Worm (Caenorhabditis elegans): ENCODE data around the gene grl-8.

ce11 chrV:6699021-6699420 lies 33.9 kb downstream of the grl-8 start:
- TF ChIP-seq pha-4 (tag; optimal IDR thresholded peaks at IDR 0.05) (no peak), unc-39 (tag; optimal IDR thresholded peaks at IDR 0.05) (no peak), nhr-12 (tag; optimal IDR thresholded peaks at IDR 0.05) (no peak), sem-2 (GFP tag; optimal IDR thresholded peaks at IDR 0.05) (no peak), nhr-2 (tag; optimal IDR thresholded peaks at IDR 0.05) (no peak), lin-32 (GFP tag; optimal IDR thresholded peaks at IDR 0.05) (no peak), ztf-11 (tag; optimal IDR thresholded peaks at IDR 0.05) (no peak), unc-62 (GFP tag; optimal IDR thresholded peaks at IDR 0.05) (no peak), zip-8 (tag; optimal IDR thresholded peaks at IDR 0.05) (no peak), ces-1 (GFP tag; optimal IDR thresholded peaks at IDR 0.05) (no peak), elt-3 (tag; optimal IDR thresholded peaks at IDR 0.05) (no peak), nhr-76 (tag; optimal IDR thresholded peaks at IDR 0.05) (no peak)
